Fruit fly (Drosophila melanogaster) whole organism, embryonic: ENCODE measurements around the gene CG11674.

ENCODE experiments used
- BEAF-32 ChIP-seq: fragments of 200-800 bp; sonication (Bioruptor generic); optimal IDR thresholded peaks from 3 replicates; lab custom pipeline; 2017; ENCODE audit warnings: missing biosample characterization, missing genetic modification characterization, mild to moderate bottlenecking, moderate library complexity, missing genetic modification reagents
- Blimp-1 ChIP-seq: fragments of 200-800 bp; sonication (Bioruptor generic); optimal IDR thresholded peaks from 3 replicates; lab custom pipeline; 2018; ENCODE audit warnings: missing biosample characterization, missing genetic modification characterization, mild to moderate bottlenecking, moderate library complexity, missing genetic modification reagents
- CG10321 ChIP-seq: fragments of 200-800 bp; sonication (Bioruptor generic); IDR thresholded peaks from 2 replicates; pipeline ENCODE4 v1.3.6; 2022; ENCODE audit warnings: missing biosample characterization, missing genetic modification characterization
- CG10543 ChIP-seq: fragments of 200-800 bp; sonication (Bioruptor generic); optimal IDR thresholded peaks from 3 replicates; lab custom pipeline; 2017; ENCODE audit warnings: missing biosample characterization, mild to moderate bottlenecking, missing genetic modification characterization, moderate library complexity
- CG12071 ChIP-seq: fragments of 200-800 bp; sonication (Bioruptor generic); optimal IDR thresholded peaks from 3 replicates; lab custom pipeline; 2018; ENCODE audit warnings: missing biosample characterization, mild to moderate bottlenecking, missing genetic modification characterization
- CG12155 ChIP-seq: fragments of 200-800 bp; sonication (Bioruptor generic); optimal IDR thresholded peaks from 3 replicates; lab custom pipeline; 2016; ENCODE audit warnings: missing biosample characterization, missing genetic modification characterization
- CG13287 ChIP-seq: fragments of 200-800 bp; sonication (Bioruptor generic); IDR thresholded peaks from 2 replicates; pipeline ENCODE4 v1.3.6; 2022; ENCODE audit warnings: missing biosample characterization, missing genetic modification characterization; ENCODE audit not compliant: partially characterized antibody
- CG15073 ChIP-seq: fragments of 200-800 bp; sonication (Bioruptor generic); optimal IDR thresholded peaks from 2 replicates; lab custom pipeline; 2016; ENCODE audit warnings: missing biosample characterization, missing genetic modification characterization
- CG15514 ChIP-seq: fragments of 200-800 bp; sonication (Bioruptor generic); optimal IDR thresholded peaks from 3 replicates; lab custom pipeline; 2017; ENCODE audit warnings: missing biosample characterization, missing genetic modification characterization, mild to moderate bottlenecking, moderate library complexity, missing genetic modification reagents
- CG16815 ChIP-seq: fragments of 200-800 bp; sonication (Bioruptor generic); optimal IDR thresholded peaks from 3 replicates; lab custom pipeline; 2017; ENCODE audit warnings: missing biosample characterization, mild to moderate bottlenecking, missing genetic modification characterization
- CG17829 ChIP-seq: fragments of 200-800 bp; optimal IDR thresholded peaks from 2 replicates; lab custom pipeline; 2019; ENCODE audit warnings: missing biosample characterization, mild to moderate bottlenecking, missing genetic modification characterization, moderate library complexity
- CG2199 ChIP-seq: fragments of 200-800 bp; sonication (Bioruptor generic); IDR thresholded peaks from 3 replicates; pipeline ENCODE4 v1.3.6; 2022; ENCODE audit warnings: missing biosample characterization, missing genetic modification characterization
- CG33557 ChIP-seq: fragments of 200-800 bp; sonication (Bioruptor generic); optimal IDR thresholded peaks from 2 replicates; lab custom pipeline; 2019; ENCODE audit warnings: missing biosample characterization, mild to moderate bottlenecking, missing genetic modification characterization, moderate library complexity
- CG4424 ChIP-seq: fragments of 200-800 bp; sonication (Bioruptor generic); optimal IDR thresholded peaks from 3 replicates; lab custom pipeline; 2016; ENCODE audit warnings: missing biosample characterization, missing genetic modification characterization
- CG4617 ChIP-seq: fragments of 200-800 bp; sonication (Bioruptor generic); optimal IDR thresholded peaks from 3 replicates; lab custom pipeline; 2016; ENCODE audit warnings: missing biosample characterization, missing genetic modification characterization, borderline replicate concordance
- CG6854 ChIP-seq: fragments of 200-800 bp; sonication (Bioruptor generic); optimal IDR thresholded peaks from 3 replicates; lab custom pipeline; 2017; ENCODE audit warnings: missing biosample characterization, mild to moderate bottlenecking, missing genetic modification characterization
- CG7271 ChIP-seq: fragments of 200-800 bp; sonication (Bioruptor generic); optimal IDR thresholded peaks from 2 replicates; lab custom pipeline; 2018; ENCODE audit warnings: missing biosample characterization, mild to moderate bottlenecking, missing genetic modification characterization, moderate library complexity
- CG8359 ChIP-seq: fragments of 200-800 bp; sonication (Bioruptor generic); optimal IDR thresholded peaks from 2 replicates; lab custom pipeline; 2017; ENCODE audit warnings: missing biosample characterization, mild to moderate bottlenecking, missing genetic modification characterization, borderline replicate concordance
- CG8478 ChIP-seq: fragments of >200 bp; optimal IDR thresholded peaks from 2 replicates; lab custom pipeline; 2018
- CG8924 ChIP-seq: fragments of 200-800 bp; optimal IDR thresholded peaks from 3 replicates; lab custom pipeline; 2019; ENCODE audit warnings: missing biosample characterization, mild to moderate bottlenecking, missing genetic modification characterization, moderate library complexity
- CG9215 ChIP-seq: fragments of 200-800 bp; sonication (Bioruptor generic); IDR thresholded peaks from 2 replicates; pipeline ENCODE4 v1.3.6; 2022; ENCODE audit warnings: missing biosample characterization, missing genetic modification characterization
- Deaf1 ChIP-seq: fragments of 200-800 bp; optimal IDR thresholded peaks from 3 replicates; lab custom pipeline; 2019; ENCODE audit warnings: missing biosample characterization, mild to moderate bottlenecking, missing genetic modification characterization, moderate library complexity
- E2f2 ChIP-seq: fragments of 200-800 bp; sonication (Bioruptor generic); IDR thresholded peaks from 2 replicates; pipeline ENCODE4 v1.3.6; 2022; ENCODE audit warnings: missing biosample characterization, missing genetic modification characterization
- ERR ChIP-seq: fragments of 200-800 bp; sonication (Bioruptor generic); optimal IDR thresholded peaks from 2 replicates; lab custom pipeline; 2016; ENCODE audit warnings: missing biosample characterization, missing genetic modification characterization
- Ets65A ChIP-seq: fragments of 200-800 bp; sonication (Bioruptor generic); peaks from one replicate; lab custom pipeline; 2016; ENCODE audit warnings: missing biosample characterization, missing genetic modification characterization
- Hey ChIP-seq: fragments of 200-800 bp; sonication (Bioruptor generic); optimal IDR thresholded peaks from 3 replicates; lab custom pipeline; 2018; ENCODE audit warnings: missing biosample characterization, mild to moderate bottlenecking, missing genetic modification characterization
- Kr ChIP-seq: fragments of 200-800 bp; sonication (Bioruptor generic); optimal IDR thresholded peaks from 2 replicates; lab custom pipeline; 2017; ENCODE audit warnings: missing biosample characterization, mild to moderate bottlenecking, missing genetic modification characterization
- MBD-R2 ChIP-seq: fragments of 200-800 bp; sonication (Bioruptor generic); IDR thresholded peaks from 2 replicates; pipeline ENCODE4 v1.3.6; 2022; ENCODE audit warnings: missing biosample characterization, missing genetic modification characterization
- Opbp ChIP-seq: fragments of 200-800 bp; sonication (Bioruptor generic); IDR thresholded peaks from 3 replicates; pipeline ENCODE4 v1.3.6; 2022; ENCODE audit warnings: missing biosample characterization, missing genetic modification characterization; ENCODE audit not compliant: partially characterized antibody
- Stat92E ChIP-seq, 3 experiments: fragments of >200 bp in 2 of 3; fragments of 200-800 bp in 1 of 3; sonication (Bioruptor generic) in 1 of 3; optimal IDR thresholded peaks; 2 replicates each; lab custom pipeline; 2017 to 2019; ENCODE audit warnings: missing biosample characterization in 3 of 3, missing genetic modification characterization in 3 of 3, mild to moderate bottlenecking in 1 of 3, moderate library complexity in 1 of 3
- YL-1 ChIP-seq: fragments of 200-800 bp; sonication (Bioruptor generic); optimal IDR thresholded peaks from 3 replicates; lab custom pipeline; 2017; ENCODE audit warnings: missing biosample characterization, mild to moderate bottlenecking, missing genetic modification characterization
- ap ChIP-seq: fragments of 200-800 bp; sonication (Bioruptor generic); IDR thresholded peaks from 2 replicates; pipeline ENCODE4 v1.3.6; 2022; ENCODE audit warnings: missing biosample characterization, missing genetic modification characterization
- corto ChIP-seq: fragments of 200-800 bp; sonication (Bioruptor generic); optimal IDR thresholded peaks from 2 replicates; lab custom pipeline; 2016; ENCODE audit warnings: missing biosample characterization, mild to moderate bottlenecking, missing genetic modification characterization, moderate library complexity
- crol ChIP-seq: fragments of 200-800 bp; sonication (Bioruptor generic); IDR thresholded peaks from 2 replicates; pipeline ENCODE4 v1.3.6; 2022; ENCODE audit warnings: missing biosample characterization, missing genetic modification characterization
- eyg ChIP-seq: fragments of 200-800 bp; sonication (Bioruptor generic); optimal IDR thresholded peaks from 3 replicates; lab custom pipeline; 2016; ENCODE audit warnings: missing biosample characterization, missing genetic modification characterization
- gcm ChIP-seq: fragments of 200-800 bp; sonication (Bioruptor generic); optimal IDR thresholded peaks from 2 replicates; lab custom pipeline; 2019; ENCODE audit warnings: missing biosample characterization, mild to moderate bottlenecking, missing genetic modification characterization, moderate library complexity
- gt ChIP-seq: fragments of 200-800 bp; sonication (Bioruptor generic); IDR thresholded peaks from 2 replicates; pipeline ENCODE4 v1.3.6; 2022; ENCODE audit warnings: missing biosample characterization, missing genetic modification characterization
- h ChIP-seq: fragments of >200 bp; optimal IDR thresholded peaks from 2 replicates; lab custom pipeline; 2017
- hth ChIP-seq: fragments of >200 bp; optimal IDR thresholded peaks from 2 replicates; lab custom pipeline; 2017; ENCODE audit warnings: inconsistent platforms
- ind ChIP-seq: fragments of 200-800 bp; sonication (Bioruptor generic); optimal IDR thresholded peaks from 3 replicates; lab custom pipeline; 2016; ENCODE audit warnings: missing biosample characterization, missing genetic modification characterization
- inv ChIP-seq: fragments of 200-800 bp; sonication (Bioruptor generic); IDR thresholded peaks from 2 replicates; pipeline ENCODE4 v1.3.6; 2022; ENCODE audit warnings: missing biosample characterization, missing genetic modification characterization; ENCODE audit not compliant: partially characterized antibody
- jumu ChIP-seq: fragments of 200-800 bp; sonication (Bioruptor generic); optimal IDR thresholded peaks from 3 replicates; lab custom pipeline; 2016; ENCODE audit warnings: missing biosample characterization, missing genetic modification characterization
- maf-S ChIP-seq: fragments of 200-800 bp; sonication (Bioruptor generic); optimal IDR thresholded peaks from 2 replicates; lab custom pipeline; 2016; ENCODE audit warnings: missing biosample characterization, missing genetic modification characterization
- pb ChIP-seq: fragments of 200-800 bp; sonication (Bioruptor generic); optimal IDR thresholded peaks from 3 replicates; lab custom pipeline; 2016; ENCODE audit warnings: missing biosample characterization, missing genetic modification characterization
- ro ChIP-seq: fragments of 200-800 bp; sonication (Bioruptor generic); IDR thresholded peaks from 2 replicates; pipeline ENCODE4 v1.3.6; 2022; ENCODE audit warnings: missing biosample characterization, missing genetic modification characterization
- row ChIP-seq: fragments of 200-800 bp; sonication (Bioruptor generic); IDR thresholded peaks from 3 replicates; pipeline ENCODE4 v1.3.6; 2022; ENCODE audit warnings: missing biosample characterization, missing genetic modification characterization
- salm ChIP-seq: fragments of 200-800 bp; sonication (Bioruptor generic); optimal IDR thresholded peaks from 2 replicates; lab custom pipeline; 2018; ENCODE audit warnings: missing biosample characterization, mild to moderate bottlenecking, missing genetic modification characterization
- slou ChIP-seq: fragments of 200-800 bp; sonication (Bioruptor generic); optimal IDR thresholded peaks from 3 replicates; lab custom pipeline; 2016; ENCODE audit warnings: missing biosample characterization, missing genetic modification characterization
- sr ChIP-seq: fragments of 200-800 bp; sonication (Bioruptor generic); IDR thresholded peaks from 3 replicates; pipeline ENCODE4 v1.3.6; 2022; ENCODE audit warnings: missing biosample characterization, missing genetic modification characterization
- stwl ChIP-seq: fragments of 200-800 bp; sonication (Bioruptor generic); optimal IDR thresholded peaks from 3 replicates; lab custom pipeline; 2018; ENCODE audit warnings: missing biosample characterization, mild to moderate bottlenecking, missing genetic modification characterization, moderate library complexity
- tgo ChIP-seq: fragments of 200-800 bp; sonication (Bioruptor generic); IDR thresholded peaks from 3 replicates; pipeline ENCODE4 v1.3.6; 2022; ENCODE audit warnings: missing biosample characterization, missing genetic modification characterization
- yki ChIP-seq: fragments of >200 bp; optimal IDR thresholded peaks from 3 replicates; lab custom pipeline; 2018
- zf30C ChIP-seq: fragments of 200-800 bp; sonication (Bioruptor generic); optimal IDR thresholded peaks from 3 replicates; lab custom pipeline; 2018; ENCODE audit warnings: missing biosample characterization, mild to moderate bottlenecking, missing genetic modification characterization

CG11674 gene

dm6 chrX:14226093-14226492, 414 bp upstream of the CG11674 start, which contains the start of gene mRpL38 (continued):
- TF ChIP-seq ap (no peak), tgo (GFP tag; lab: Robert Waterston, UW) (no peak), CG15073 (GFP tag; lab: Kevin White, UChicago) (no peak), jumu (no peak), CG8924 (tag; lab: Kevin White, UChicago) (no peak), corto (GFP tag; lab: Kevin White, UChicago) (no peak), CG6854 (GFP tag; lab: Kevin White, UChicago) (no peak), CG17829 (tag; lab: Kevin White, UChicago) (no peak), CG9215 (GFP tag; lab: Robert Waterston, UW) (no peak), row (GFP tag; lab: Robert Waterston, UW) (no peak), CG13287 (GFP tag; lab: Robert Waterston, UW) (peak; percentile 27), ind (GFP tag; lab: Kevin White, UChicago) (no peak), E2f2 (GFP tag; lab: Robert Waterston, UW) (peak; percentile 92), CG33557 (GFP tag; lab: Kevin White, UChicago) (no peak), CG4424 (GFP tag; lab: Kevin White, UChicago) (no peak), gcm (GFP tag; lab: Kevin White, UChicago) (no peak), BEAF-32 (GFP tag; lab: Kevin White, UChicago) (peak; percentile 49), Deaf1 (tag; lab: Kevin White, UChicago) (no peak), gt (no peak), CG10543 (no peak), Opbp (GFP tag; lab: Robert Waterston, UW) (peak; percentile 30; the same call in 1 of the 3 replicates), pb (no peak), Kr (no peak), CG7271 (tag; lab: Kevin White, UChicago) (no peak), CG2199 (no peak), sr (GFP tag; lab: Robert Waterston, UW) (no peak), crol (GFP tag; lab: Robert Waterston, UW) (no peak), CG8359 (GFP tag; lab: Kevin White, UChicago) (no peak), inv (GFP tag; lab: Robert Waterston, UW) (no peak), CG15514 (no peak), zf30C (GFP tag; lab: Kevin White, UChicago) (no peak), maf-S (GFP tag; lab: Kevin White, UChicago) (no peak), eyg (GFP tag; lab: Kevin White, UChicago) (no peak), slou (no peak), CG10321 (GFP tag; lab: Robert Waterston, UW) (no peak), ro (GFP tag; lab: Robert Waterston, UW) (no peak), stwl (tag; lab: Kevin White, UChicago) (peak; percentile 41), yki (lab: Kevin White, UChicago) (no peak), CG12071 (GFP tag; lab: Kevin White, UChicago) (no peak), salm (tag; lab: Kevin White, UChicago) (no peak), Stat92E (GFP tag; optimal IDR thresholded peaks at IDR 0.05; lab: Kevin White, UChicago) (no peak), CG4617 (GFP tag; lab: Kevin White, UChicago) (peak; percentile 63), CG16815 (GFP tag; lab: Kevin White, UChicago) (no peak), YL-1 (GFP tag; lab: Kevin White, UChicago) (peak; percentile 52), Blimp-1 (GFP tag; lab: Kevin White, UChicago) (no peak), hth (lab: Kevin White, UChicago) (no peak), ERR (no peak), MBD-R2 (GFP tag; lab: Robert Waterston, UW) (peak; percentile 74), Hey (tag; lab: Kevin White, UChicago) (no peak), CG8478 (lab: Kevin White, UChicago) (no peak), Ets65A (no peak), CG12155 (GFP tag; lab: Kevin White, UChicago) (no peak), h (lab: Kevin White, UChicago) (no peak)
